In the genomic region with DNA sequence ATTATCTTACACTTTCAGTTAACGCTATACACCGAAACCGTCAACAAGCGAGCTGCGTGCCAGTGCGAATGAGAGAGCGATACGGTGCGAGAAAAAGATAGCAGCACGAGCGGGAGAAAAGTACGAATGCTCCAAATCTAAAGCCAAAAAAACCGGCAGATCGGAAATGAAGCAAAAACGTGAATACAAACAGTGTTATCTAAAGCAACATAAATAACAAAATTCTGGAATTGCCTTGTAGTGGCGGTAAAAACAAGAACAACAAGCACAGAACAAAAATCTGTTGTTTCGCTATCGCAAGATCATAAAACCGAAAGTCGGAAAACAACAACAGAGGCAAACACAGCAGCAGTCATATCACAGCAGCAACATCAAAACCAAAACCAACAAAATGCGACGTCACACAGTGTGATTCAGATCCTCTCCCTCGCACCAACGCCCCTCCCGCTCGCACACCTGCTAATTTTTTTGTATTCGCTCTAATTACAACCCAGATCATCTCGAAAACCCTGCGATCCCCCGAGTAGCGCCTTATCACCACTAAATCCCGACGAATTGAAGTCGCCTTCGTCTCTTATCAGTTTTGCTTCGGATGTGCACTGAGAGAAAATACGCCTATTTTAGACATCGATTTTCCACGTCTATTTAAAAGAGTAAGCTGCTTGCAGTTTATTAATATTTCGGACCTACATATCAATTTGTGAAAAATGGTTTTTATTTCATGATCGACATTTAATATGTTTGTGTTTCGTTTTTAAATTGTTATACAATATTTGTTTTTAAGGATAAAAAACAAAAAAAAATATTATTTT, we compare ENCODE assay signal across 1 fruit fly cellular context.
TF ChIP-seq lines count a peak whose summit lies in the region.

A gene (plus strand): TSS at position 32 of the 812 bp plus-strand sequence.

TF ChIP-seq in whole organism, embryonic, 481 proteins besides CTCF, POLR2A, EP300 and RAD21 (continued from another document and continues in another):
- peak; percentile 81 for TF ChIP-seq sug (tag; optimal IDR thresholded peaks at IDR 0.05; lab: Kevin White, UChicago)
- no peak for TF ChIP-seq Mrtf (GFP tag; IDR thresholded peaks at IDR 0.05; lab: Robert Waterston, UW)
- no peak for TF ChIP-seq CG2712 (tag; optimal IDR thresholded peaks at IDR 0.05; lab: Kevin White, UChicago)
- no peak for TF ChIP-seq CG17912 (GFP tag; optimal IDR thresholded peaks at IDR 0.05; lab: Kevin White, UChicago)
- no peak for TF ChIP-seq CG2129 (GFP tag; IDR thresholded peaks at IDR 0.05; lab: Robert Waterston, UW; ENCODE audit: partially characterized antibody)
- peak; percentile 17 for TF ChIP-seq caup (GFP tag; optimal IDR thresholded peaks at IDR 0.05; lab: Kevin White, UChicago; ENCODE audit: severe bottlenecking)
- no peak for TF ChIP-seq corto (GFP tag; optimal IDR thresholded peaks at IDR 0.05; lab: Kevin White, UChicago)
- TF ChIP-seq CG2199 (GFP tag; IDR thresholded peaks at IDR 0.05; lab: Robert Waterston, UW) = 0 out of 3 replicates have a peak, but pooled peaks have one; percentile 22
- 0 out of 2 replicates have a peak, but pooled peaks have one; percentile 6 for TF ChIP-seq CG14014 (GFP tag; IDR thresholded peaks at IDR 0.05; lab: Robert Waterston, UW)
- TF ChIP-seq Med (GFP tag; lab: Kevin White, UChicago) = peak; percentile 42
- TF ChIP-seq phol (tag; optimal IDR thresholded peaks at IDR 0.05; lab: Kevin White, UChicago) = peak; percentile 26
- TF ChIP-seq CoRest (tag; optimal IDR thresholded peaks at IDR 0.05; lab: Kevin White, UChicago) = peak; percentile 33
- peak; percentile 19 for TF ChIP-seq CG2678 (tag; optimal IDR thresholded peaks at IDR 0.05; lab: Kevin White, UChicago)
- peak; percentile 14 for TF ChIP-seq gro (GFP tag; optimal IDR thresholded peaks at IDR 0.05; lab: Kevin White, UChicago)
- no peak for TF ChIP-seq pan (optimal IDR thresholded peaks at IDR 0.05; lab: Kevin White, UChicago)
- TF ChIP-seq pan (GFP tag; optimal IDR thresholded peaks at IDR 0.05 in 1 of 2, IDR thresholded peaks at IDR 0.05 in 1 of 2) = no peak
- peak; percentile 44 for TF ChIP-seq sqz (GFP tag; optimal IDR thresholded peaks at IDR 0.05; lab: Kevin White, UChicago)
- peak; percentile 32; the same call in 2 of the 3 replicates for TF ChIP-seq row (GFP tag; IDR thresholded peaks at IDR 0.05; lab: Robert Waterston, UW)
- no peak for TF ChIP-seq chm (GFP tag; IDR thresholded peaks at IDR 0.05; lab: Robert Waterston, UW)
- TF ChIP-seq peb (GFP tag; IDR thresholded peaks at IDR 0.05; lab: Robert Waterston, UW) = peak; percentile 12; the same call in 1 of the 2 replicates
- peak; percentile 38 for TF ChIP-seq HmgZ (tag; optimal IDR thresholded peaks at IDR 0.05; lab: Kevin White, UChicago)
- TF ChIP-seq tio (GFP tag; optimal IDR thresholded peaks at IDR 0.05; lab: Kevin White, UChicago) = peak; percentile 6
- peak; percentile 19 for TF ChIP-seq Sox102F (GFP tag; optimal IDR thresholded peaks at IDR 0.05; lab: Kevin White, UChicago)
- TF ChIP-seq lov (optimal IDR thresholded peaks at IDR 0.05; lab: Kevin White, UChicago) = no peak
- TF ChIP-seq lov (GFP tag; IDR thresholded peaks at IDR 0.05; lab: Robert Waterston, UW) = 0 out of 3 replicates have a peak, but pooled peaks have one; percentile 4
- peak; percentile 6; the same call in 1 of the 2 replicates for TF ChIP-seq slbo (GFP tag; IDR thresholded peaks at IDR 0.05; lab: Robert Waterston, UW)
- peak; percentile 15 for TF ChIP-seq chn (GFP tag; optimal IDR thresholded peaks at IDR 0.05; lab: Kevin White, UChicago)
- TF ChIP-seq prd (optimal IDR thresholded peaks at IDR 0.05; lab: Kevin White, UChicago) = no peak
- TF ChIP-seq prd (GFP tag; IDR thresholded peaks at IDR 0.05; lab: Robert Waterston, UW) = peak; percentile 28; the same call in 2 of the 3 replicates
- no peak for TF ChIP-seq gfzf (GFP tag; optimal IDR thresholded peaks at IDR 0.05; lab: Kevin White, UChicago)
- TF ChIP-seq CG4360 (GFP tag; IDR thresholded peaks at IDR 0.05; lab: Robert Waterston, UW) = peak; percentile 71
- no peak for TF ChIP-seq CG13287 (GFP tag; IDR thresholded peaks at IDR 0.05; lab: Robert Waterston, UW; ENCODE audit: partially characterized antibody)
- peak; percentile 45 for TF ChIP-seq Hey (tag; optimal IDR thresholded peaks at IDR 0.05; lab: Kevin White, UChicago)
- TF ChIP-seq HLH54F (GFP tag; optimal IDR thresholded peaks at IDR 0.05; lab: Kevin White, UChicago) = no peak
- TF ChIP-seq CG15479 (GFP tag; optimal IDR thresholded peaks at IDR 0.05; lab: Kevin White, UChicago) = peak; percentile 85
- TF ChIP-seq nmo (GFP tag; optimal IDR thresholded peaks at IDR 0.05; lab: Kevin White, UChicago) = peak; percentile 44
- TF ChIP-seq tll (GFP tag; optimal IDR thresholded peaks at IDR 0.05; lab: Kevin White, UChicago) = peak in 1 of 2 experiments; percentile 46
- no peak for TF ChIP-seq CG33557 (GFP tag; optimal IDR thresholded peaks at IDR 0.05; lab: Kevin White, UChicago)
- TF ChIP-seq scrt (GFP tag; optimal IDR thresholded peaks at IDR 0.05; lab: Kevin White, UChicago) = no peak
- peak; percentile 82 for TF ChIP-seq Deaf1 (tag; optimal IDR thresholded peaks at IDR 0.05; lab: Kevin White, UChicago)
- TF ChIP-seq CG30403 (GFP tag; optimal IDR thresholded peaks at IDR 0.05; lab: Kevin White, UChicago) = peak; percentile 29
- TF ChIP-seq CG6765 (GFP tag; optimal IDR thresholded peaks at IDR 0.05; lab: Kevin White, UChicago) = no peak
- peak; percentile 77 for TF ChIP-seq CG12769 (tag; optimal IDR thresholded peaks at IDR 0.05; lab: Kevin White, UChicago)
- TF ChIP-seq E2f1 (GFP tag; IDR thresholded peaks at IDR 0.05; lab: Robert Waterston, UW) = no peak
- peak; percentile 82 for TF ChIP-seq grn (GFP tag; optimal IDR thresholded peaks at IDR 0.05; lab: Kevin White, UChicago)
- peak; percentile 90 for TF ChIP-seq exex (tag; optimal IDR thresholded peaks at IDR 0.05; lab: Kevin White, UChicago)
- no peak for TF ChIP-seq tap (tag; optimal IDR thresholded peaks at IDR 0.05; lab: Kevin White, UChicago)
- TF ChIP-seq CG11696 (GFP tag; IDR thresholded peaks at IDR 0.05; lab: Robert Waterston, UW) = no peak
- peak in 1 of 2 experiments; percentile 4 for TF ChIP-seq bsh (GFP tag; optimal IDR thresholded peaks at IDR 0.05; lab: Kevin White, UChicago)
- 0 out of 2 replicates have a peak, but pooled peaks have one; percentile 8 for TF ChIP-seq al (GFP tag; IDR thresholded peaks at IDR 0.05; lab: Robert Waterston, UW)
- TF ChIP-seq mirr (GFP tag; optimal IDR thresholded peaks at IDR 0.05; lab: Kevin White, UChicago) = peak; percentile 40
- TF ChIP-seq pho (GFP tag; optimal IDR thresholded peaks at IDR 0.05; lab: Kevin White, UChicago) = no peak
- TF ChIP-seq lola (GFP tag; optimal IDR thresholded peaks at IDR 0.05; lab: Kevin White, UChicago) = peak in 1 of 3 experiments; percentile 50
- peak; percentile 46 for TF ChIP-seq dmrt11E (tag; optimal IDR thresholded peaks at IDR 0.05; lab: Kevin White, UChicago)
- peak; percentile 62 for TF ChIP-seq CG9727 (GFP tag; optimal IDR thresholded peaks at IDR 0.05; lab: Kevin White, UChicago)
- TF ChIP-seq Aef1 (GFP tag; IDR thresholded peaks at IDR 0.05; lab: Robert Waterston, UW) = peak; percentile 56; the same call in 2 of the 3 replicates
- TF ChIP-seq Ptx1 (GFP tag; IDR thresholded peaks at IDR 0.05; lab: Robert Waterston, UW) = peak; percentile 5; the same call in 1 of the 2 replicates
- peak; percentile 80 for TF ChIP-seq crol (GFP tag; IDR thresholded peaks at IDR 0.05; lab: Robert Waterston, UW)
- TF ChIP-seq Dip2 (GFP tag; IDR thresholded peaks at IDR 0.05; lab: Robert Waterston, UW) = no peak
- peak; percentile 23; the same call in 1 of the 2 replicates for TF ChIP-seq lmd (GFP tag; IDR thresholded peaks at IDR 0.05; lab: Robert Waterston, UW)
- peak; percentile 66 for TF ChIP-seq zf30C (GFP tag; optimal IDR thresholded peaks at IDR 0.05; lab: Kevin White, UChicago)
- peak; percentile 46 for TF ChIP-seq CG13894 (tag; optimal IDR thresholded peaks at IDR 0.05; lab: Kevin White, UChicago)
- peak; percentile 36 for TF ChIP-seq CG9437 (GFP tag; optimal IDR thresholded peaks at IDR 0.05; lab: Kevin White, UChicago)
- TF ChIP-seq CG3726 (GFP tag; IDR thresholded peaks at IDR 0.05; lab: Robert Waterston, UW) = no peak
- TF ChIP-seq CG4820 (GFP tag; optimal IDR thresholded peaks at IDR 0.05; lab: Kevin White, UChicago) = no peak
- no peak for TF ChIP-seq sim (GFP tag; IDR thresholded peaks at IDR 0.05; lab: Robert Waterston, UW)
- TF ChIP-seq Rx (GFP tag; IDR thresholded peaks at IDR 0.05; lab: Robert Waterston, UW) = no peak
- peak; percentile 9 for TF ChIP-seq grau (tag; optimal IDR thresholded peaks at IDR 0.05; lab: Kevin White, UChicago)
- no peak; the same call in 1 of the 2 replicates for TF ChIP-seq vvl (GFP tag; IDR thresholded peaks at IDR 0.05; lab: Robert Waterston, UW)
- TF ChIP-seq CG2889 (GFP tag; IDR thresholded peaks at IDR 0.05; lab: Robert Waterston, UW) = 0 out of 3 replicates have a peak, but pooled peaks have one; percentile 6
- TF ChIP-seq vfl (GFP tag; optimal IDR thresholded peaks at IDR 0.05; lab: Kevin White, UChicago) = no peak
- TF ChIP-seq Hr3 (GFP tag; optimal IDR thresholded peaks at IDR 0.05; lab: Kevin White, UChicago) = peak; percentile 8
- TF ChIP-seq ab (GFP tag; optimal IDR thresholded peaks at IDR 0.05; lab: Kevin White, UChicago) = no peak
- TF ChIP-seq Blimp-1 (GFP tag; optimal IDR thresholded peaks at IDR 0.05; lab: Kevin White, UChicago) = peak; percentile 24
- no peak for TF ChIP-seq eyg (GFP tag; optimal IDR thresholded peaks at IDR 0.05; lab: Kevin White, UChicago)
- TF ChIP-seq vnd (GFP tag; IDR thresholded peaks at IDR 0.05; lab: Robert Waterston, UW; ENCODE audit: partially characterized antibody) = no peak
- 0 out of 2 replicates have a peak, but pooled peaks have one; percentile 20 for TF ChIP-seq CG10321 (GFP tag; IDR thresholded peaks at IDR 0.05; lab: Robert Waterston, UW)
- TF ChIP-seq HLHmδ (GFP tag; optimal IDR thresholded peaks at IDR 0.05; lab: Kevin White, UChicago) = no peak
- TF ChIP-seq ttk (GFP tag; IDR thresholded peaks at IDR 0.05; lab: Robert Waterston, UW) = 0 out of 2 replicates have a peak, but pooled peaks have one; percentile 24
- TF ChIP-seq sens (GFP tag; lab: Kevin White, UChicago) = peak; percentile 61
- TF ChIP-seq CG10366 (GFP tag; IDR thresholded peaks at IDR 0.05; lab: Robert Waterston, UW) = peak; percentile 8; the same call in 1 of the 2 replicates
- TF ChIP-seq Sox100B (GFP tag; optimal IDR thresholded peaks at IDR 0.05; lab: Kevin White, UChicago) = peak; percentile 3
- TF ChIP-seq CG31224 (GFP tag; IDR thresholded peaks at IDR 0.05; lab: Robert Waterston, UW) = peak; percentile 9; the same call in 1 of the 2 replicates
- peak; percentile 11 for TF ChIP-seq CG10543 (GFP tag; optimal IDR thresholded peaks at IDR 0.05; lab: Kevin White, UChicago)
- TF ChIP-seq dmrt99B (tag; optimal IDR thresholded peaks at IDR 0.05; lab: Kevin White, UChicago) = no peak
- TF ChIP-seq gem (tag; optimal IDR thresholded peaks at IDR 0.05; lab: Kevin White, UChicago) = peak; percentile 49
- peak; percentile 10 for TF ChIP-seq ATbp (GFP tag; optimal IDR thresholded peaks at IDR 0.05; lab: Kevin White, UChicago)
- peak; percentile 14 for TF ChIP-seq CG18599 (GFP tag; optimal IDR thresholded peaks at IDR 0.05; lab: Kevin White, UChicago)
- TF ChIP-seq CG17361 (GFP tag; IDR thresholded peaks at IDR 0.05; lab: Robert Waterston, UW) = no peak
- TF ChIP-seq CG12659 (GFP tag; optimal IDR thresholded peaks at IDR 0.05; lab: Kevin White, UChicago) = no peak
- TF ChIP-seq Abd-B (GFP tag; optimal IDR thresholded peaks at IDR 0.05; lab: Kevin White, UChicago) = peak; percentile 21
- TF ChIP-seq Jarid2 (GFP tag; optimal IDR thresholded peaks at IDR 0.05; lab: Kevin White, UChicago) = peak; percentile 19
- 0 out of 2 replicates have a peak, but pooled peaks have one; percentile 30 for TF ChIP-seq CG9932 (GFP tag; IDR thresholded peaks at IDR 0.05; lab: Robert Waterston, UW)
- peak; percentile 79 for TF ChIP-seq kay (GFP tag; optimal IDR thresholded peaks at IDR 0.05; lab: Kevin White, UChicago)
- TF ChIP-seq CG1024 (GFP tag; IDR thresholded peaks at IDR 0.05; lab: Robert Waterston, UW) = peak; percentile 33; the same call in 1 of the 2 replicates
- peak; percentile 10 for TF ChIP-seq CG10267 (tag; optimal IDR thresholded peaks at IDR 0.05; lab: Kevin White, UChicago)
- no peak for TF ChIP-seq zfh2 (GFP tag; optimal IDR thresholded peaks at IDR 0.05; lab: Kevin White, UChicago)
- TF ChIP-seq CG7745 (tag; optimal IDR thresholded peaks at IDR 0.05; lab: Kevin White, UChicago) = peak; percentile 82
- no peak for TF ChIP-seq gcm (GFP tag; optimal IDR thresholded peaks at IDR 0.05; lab: Kevin White, UChicago)
- no peak for TF ChIP-seq nom (GFP tag; optimal IDR thresholded peaks at IDR 0.05; lab: Kevin White, UChicago)
- TF ChIP-seq cwo (GFP tag; optimal IDR thresholded peaks at IDR 0.05; lab: Kevin White, UChicago) = peak; percentile 89
- TF ChIP-seq Meics (GFP tag; optimal IDR thresholded peaks at IDR 0.05; lab: Kevin White, UChicago) = peak; percentile 19
- TF ChIP-seq Stat92E (GFP tag; optimal IDR thresholded peaks at IDR 0.05; lab: Kevin White, UChicago) = no peak
- peak; percentile 20 for TF ChIP-seq fd64A (GFP tag; optimal IDR thresholded peaks at IDR 0.05; lab: Kevin White, UChicago)
- peak; percentile 73 for TF ChIP-seq sd (tag; optimal IDR thresholded peaks at IDR 0.05; lab: Kevin White, UChicago)
- TF ChIP-seq p53 (GFP tag; optimal IDR thresholded peaks at IDR 0.05; lab: Kevin White, UChicago) = no peak
- peak; percentile 47 for TF ChIP-seq CG1832 (GFP tag; optimal IDR thresholded peaks at IDR 0.05; lab: Kevin White, UChicago)
- TF ChIP-seq shn (GFP tag; optimal IDR thresholded peaks at IDR 0.05; lab: Kevin White, UChicago) = peak; percentile 45
- no peak for TF ChIP-seq CG14441 (GFP tag; IDR thresholded peaks at IDR 0.05; lab: Robert Waterston, UW)
- TF ChIP-seq CG12219 (GFP tag; optimal IDR thresholded peaks at IDR 0.05; lab: Kevin White, UChicago) = no peak
- TF ChIP-seq MESR4 (GFP tag; optimal IDR thresholded peaks at IDR 0.05; lab: Kevin White, UChicago) = no peak
- peak; percentile 19 for TF ChIP-seq CG30431 (GFP tag; optimal IDR thresholded peaks at IDR 0.05; lab: Kevin White, UChicago)
- peak; percentile 2 for TF ChIP-seq HHEX (GFP tag; optimal IDR thresholded peaks at IDR 0.05; lab: Kevin White, UChicago)
- TF ChIP-seq Oli (tag; optimal IDR thresholded peaks at IDR 0.05; lab: Kevin White, UChicago) = peak; percentile 40
- 0 out of 2 replicates have a peak, but pooled peaks have one; percentile 34 for TF ChIP-seq GATAe (GFP tag; conservative IDR thresholded peaks at IDR 0.05; lab: Robert Waterston, UW)
- TF ChIP-seq CG17328 (GFP tag; IDR thresholded peaks at IDR 0.05; lab: Robert Waterston, UW) = no peak
- peak; percentile 13; the same call in 1 of the 3 replicates for TF ChIP-seq ci (GFP tag; IDR thresholded peaks at IDR 0.05; lab: Robert Waterston, UW)
- no peak for TF ChIP-seq zfh1 (GFP tag; IDR thresholded peaks at IDR 0.05; lab: Robert Waterston, UW)
- TF ChIP-seq sob (GFP tag; IDR thresholded peaks at IDR 0.05; lab: Robert Waterston, UW) = no peak
